Worm (Caenorhabditis elegans) whole organism, mixed stage, embryonic: ENCODE data around the gene F11C1.1.
A peak's percentile ranks its signal among the peaks of the same experiment; 100 is the strongest.

Experiments used
- M03D4.4 ChIP-seq: sonication (generic microtip); optimal IDR thresholded peaks from 2 replicates; lab custom pipeline; 2017; ENCODE audit warnings: mild to moderate bottlenecking, missing genetic modification characterization, missing compliant biosample characterization
- bed-3 ChIP-seq: fragments of 200-800 bp; sonication (Bioruptor generic); optimal IDR thresholded peaks from 3 replicates; lab custom pipeline; 2018; ENCODE audit warnings: mild to moderate bottlenecking, missing genetic modification characterization, moderate library complexity, missing compliant biosample characterization
- blmp-1 ChIP-seq: fragments of 150-350 bp; optimal IDR thresholded peaks from 2 replicates; lab custom pipeline; 2014; ENCODE audit warnings: missing biosample characterization, missing genetic modification characterization
- ceh-39 ChIP-seq: fragments of 150-350 bp; optimal IDR thresholded peaks from 2 replicates; lab custom pipeline; 2014; ENCODE audit warnings: missing biosample characterization, missing genetic modification characterization
- ceh-43 ChIP-seq: fragments of 200-800 bp; sonication (Bioruptor generic); optimal IDR thresholded peaks from 2 replicates; lab custom pipeline; 2018; ENCODE audit warnings: mild to moderate bottlenecking, missing genetic modification characterization, moderate library complexity, missing compliant biosample characterization
- ceh-83 ChIP-seq: fragments of 200-800 bp; sonication (Bioruptor generic); optimal IDR thresholded peaks from 2 replicates; lab custom pipeline; 2018; ENCODE audit warnings: mild to moderate bottlenecking, missing genetic modification characterization, missing compliant biosample characterization
- ces-1 ChIP-seq: fragments of 150-350 bp; optimal IDR thresholded peaks from 2 replicates; lab custom pipeline; 2014; ENCODE audit warnings: missing biosample characterization, missing genetic modification reagents, missing genetic modification characterization
- cnd-1 ChIP-seq: fragments of 200-800 bp; sonication (Bioruptor generic); optimal IDR thresholded peaks from 2 replicates; lab custom pipeline; 2018; ENCODE audit warnings: mild to moderate bottlenecking, missing genetic modification characterization, missing compliant biosample characterization
- drap-1 ChIP-seq: fragments of 200-800 bp; sonication (Bioruptor generic); optimal IDR thresholded peaks from 3 replicates; lab custom pipeline; 2018; ENCODE audit warnings: mild to moderate bottlenecking, missing genetic modification characterization, missing compliant biosample characterization
- elt-1 ChIP-seq: sonication (generic microtip); optimal IDR thresholded peaks from 2 replicates; lab custom pipeline; 2017; ENCODE audit warnings: missing genetic modification characterization, mild to moderate bottlenecking, missing compliant biosample characterization, antibody characterized with exemption, moderate library complexity, borderline replicate concordance; ENCODE audit not compliant: insufficient read depth
- elt-3 ChIP-seq: fragments of 150-350 bp; optimal IDR thresholded peaks from 2 replicates; lab custom pipeline; 2014; ENCODE audit warnings: missing biosample characterization, missing genetic modification characterization
- flh-1 ChIP-seq: fragments of 200-800 bp; sonication (Bioruptor generic); optimal IDR thresholded peaks from 2 replicates; lab custom pipeline; 2018; ENCODE audit warnings: mild to moderate bottlenecking, missing genetic modification characterization, moderate library complexity, missing compliant biosample characterization
- hlh-1 ChIP-seq: fragments of 150-350 bp; optimal IDR thresholded peaks from 2 replicates; lab custom pipeline; 2014; ENCODE audit warnings: missing biosample characterization, missing genetic modification reagents, missing genetic modification characterization
- lin-13 ChIP-seq: fragments of 150-350 bp; optimal IDR thresholded peaks from 2 replicates; lab custom pipeline; 2014; ENCODE audit warnings: missing biosample characterization, missing genetic modification characterization
- mab-5 ChIP-seq: fragments of 150-350 bp; optimal IDR thresholded peaks from 2 replicates; lab custom pipeline; 2014; ENCODE audit warnings: missing biosample characterization, missing genetic modification characterization
- mep-1 ChIP-seq: fragments of 150-350 bp; optimal IDR thresholded peaks from 2 replicates; lab custom pipeline; 2017; ENCODE audit warnings: missing biosample characterization, missing genetic modification reagents, missing genetic modification characterization, inconsistent platforms
- nhr-12 ChIP-seq: fragments of 150-350 bp; optimal IDR thresholded peaks from 2 replicates; lab custom pipeline; 2014; ENCODE audit warnings: missing biosample characterization, missing genetic modification characterization
- nhr-2 ChIP-seq: fragments of 150-350 bp; optimal IDR thresholded peaks from 2 replicates; lab custom pipeline; 2014; ENCODE audit warnings: missing biosample characterization, missing genetic modification characterization
- nhr-237 ChIP-seq: fragments of 150-350 bp; optimal IDR thresholded peaks from 2 replicates; lab custom pipeline; 2014; ENCODE audit warnings: missing biosample characterization, missing genetic modification characterization
- nhr-28 ChIP-seq: fragments of 150-350 bp; optimal IDR thresholded peaks from 2 replicates; lab custom pipeline; 2014; ENCODE audit warnings: missing biosample characterization, missing genetic modification characterization
- nhr-76 ChIP-seq: sonication (generic microtip); optimal IDR thresholded peaks from 2 replicates; lab custom pipeline; 2017; ENCODE audit warnings: missing biosample characterization, missing genetic modification characterization
- pha-4 ChIP-seq: fragments of 150-350 bp; optimal IDR thresholded peaks from 2 replicates; lab custom pipeline; 2018; ENCODE audit warnings: missing biosample characterization, missing genetic modification reagents, missing genetic modification characterization
- sem-2 ChIP-seq: fragments of 200-800 bp; sonication (Bioruptor generic); optimal IDR thresholded peaks from 2 replicates; lab custom pipeline; 2018; ENCODE audit warnings: mild to moderate bottlenecking, missing genetic modification characterization, missing compliant biosample characterization
- snpc-4 ChIP-seq: fragments of 150-350 bp; optimal IDR thresholded peaks from 2 replicates; lab custom pipeline; 2014; ENCODE audit warnings: missing biosample characterization, missing genetic modification characterization
- sptf-1 ChIP-seq: sonication (generic microtip); optimal IDR thresholded peaks from 2 replicates; lab custom pipeline; 2017; ENCODE audit warnings: mild to moderate bottlenecking, missing genetic modification characterization, moderate library complexity, missing compliant biosample characterization
- tbx-8 ChIP-seq: fragments of 200-800 bp; sonication (Bioruptor generic); optimal IDR thresholded peaks from 2 replicates; lab custom pipeline; 2018; ENCODE audit warnings: mild to moderate bottlenecking, missing genetic modification characterization, moderate library complexity, missing compliant biosample characterization
- unc-120 ChIP-seq: sonication (generic microtip); optimal IDR thresholded peaks from 2 replicates; lab custom pipeline; 2017; ENCODE audit warnings: missing genetic modification characterization, missing compliant biosample characterization; ENCODE audit not compliant: poor library complexity, severe bottlenecking
- unc-39 ChIP-seq: fragments of 150-350 bp; optimal IDR thresholded peaks from 2 replicates; lab custom pipeline; 2014; ENCODE audit warnings: missing biosample characterization, missing genetic modification characterization
- unc-62 ChIP-seq: fragments of 150-350 bp; optimal IDR thresholded peaks from 2 replicates; lab custom pipeline; 2014; ENCODE audit warnings: missing biosample characterization, missing genetic modification reagents, missing genetic modification characterization
- zip-8 ChIP-seq: fragments of 150-350 bp; optimal IDR thresholded peaks from 2 replicates; lab custom pipeline; 2014; ENCODE audit warnings: missing biosample characterization, missing genetic modification characterization

F11C1.1 gene

ce11 chrX:13021446-13021845 lies 31.1 kb upstream of the F11C1.1 start:
- no peak for TF ChIP-seq nhr-28 (tag; lab: Kevin White, UChicago)
- no peak for TF ChIP-seq nhr-237 (tag; lab: Kevin White, UChicago)
- peak; percentile 85 for TF ChIP-seq ces-1 (GFP tag; lab: Kevin White, UChicago)

ce11 chrX:13016290-13016689 lies 25.9 kb upstream of the F11C1.1 start:
- TF ChIP-seq nhr-28 (tag; lab: Kevin White, UChicago) (no peak), nhr-237 (tag; lab: Kevin White, UChicago) (no peak), flh-1 (GFP tag; lab: Kevin White, UChicago) (no peak), mep-1 (tag; lab: Kevin White, UChicago) (no peak), elt-3 (no peak), elt-1 (tag; lab: Kevin White, UChicago) (no peak), pha-4 (tag; lab: Kevin White, UChicago) (no peak), ceh-43 (GFP tag; lab: Kevin White, UChicago) (no peak), hlh-1 (tag; lab: Kevin White, UChicago) (no peak), cnd-1 (tag; lab: Kevin White, UChicago) (no peak), nhr-2 (tag; lab: Kevin White, UChicago) (no peak), snpc-4 (tag; lab: Kevin White, UChicago) (no peak), nhr-76 (tag; lab: Kevin White, UChicago) (no peak), unc-120 (tag; lab: Kevin White, UChicago) (no peak), M03D4.4 (no peak)

- no peak for TF ChIP-seq unc-120 (tag; lab: Kevin White, UChicago)
- TF ChIP-seq drap-1 (GFP tag; lab: Kevin White, UChicago), result no peak
- no peak for TF ChIP-seq sptf-1 (tag; lab: Kevin White, UChicago)
- no peak for TF ChIP-seq bed-3 (GFP tag; lab: Kevin White, UChicago)
- no peak for TF ChIP-seq M03D4.4
- no peak for TF ChIP-seq unc-39 (tag; lab: Kevin White, UChicago)
- no peak for TF ChIP-seq snpc-4 (tag; lab: Kevin White, UChicago)
- TF ChIP-seq, all 35 proteins: peak for 0
Measured at ce11 chrX:13014341-13014740, 24.0 kb upstream of the F11C1.1 start.

- TF ChIP-seq nhr-2 (tag; lab: Kevin White, UChicago) (peak; percentile 86), sptf-1 (tag; lab: Kevin White, UChicago) (no peak), ceh-43 (GFP tag; lab: Kevin White, UChicago) (no peak), flh-1 (GFP tag; lab: Kevin White, UChicago) (no peak), ces-1 (GFP tag; lab: Kevin White, UChicago) (no peak), mab-5 (tag; lab: Kevin White, UChicago) (no peak), lin-13 (tag; lab: Kevin White, UChicago) (no peak), unc-39 (tag; lab: Kevin White, UChicago) (no peak), elt-1 (tag; lab: Kevin White, UChicago) (peak; percentile 96), snpc-4 (tag; lab: Kevin White, UChicago) (no peak), nhr-12 (tag; lab: Kevin White, UChicago) (no peak), ceh-83 (GFP tag; lab: Kevin White, UChicago) (no peak), drap-1 (GFP tag; lab: Kevin White, UChicago) (no peak), M03D4.4 (no peak), tbx-8 (GFP tag; lab: Kevin White, UChicago) (no peak), mep-1 (tag; lab: Kevin White, UChicago) (no peak), bed-3 (GFP tag; lab: Kevin White, UChicago) (no peak), ceh-39 (no peak), nhr-237 (tag; lab: Kevin White, UChicago) (no peak), nhr-76 (tag; lab: Kevin White, UChicago) (no peak), hlh-1 (tag; lab: Kevin White, UChicago) (no peak), unc-120 (tag; lab: Kevin White, UChicago) (no peak), zip-8 (peak; percentile 83), nhr-28 (tag; lab: Kevin White, UChicago) (no peak), cnd-1 (tag; lab: Kevin White, UChicago) (no peak), unc-62 (GFP tag; lab: Kevin White, UChicago) (peak; percentile 54), sem-2 (GFP tag; lab: Kevin White, UChicago) (no peak), pha-4 (tag; lab: Kevin White, UChicago) (no peak)
Measured at ce11 chrX:13011897-13012296, 21.5 kb upstream of the F11C1.1 start.

- TF ChIP-seq blmp-1 (tag; lab: Kevin White, UChicago) (peak; percentile 35), snpc-4 (tag; lab: Kevin White, UChicago) (no peak), ces-1 (GFP tag; lab: Kevin White, UChicago) (no peak), cnd-1 (tag; lab: Kevin White, UChicago) (no peak)
Measured at ce11 chrX:13009645-13010044, 19.3 kb upstream of the F11C1.1 start.
